Fruit fly (Drosophila melanogaster) whole organism, embryonic: Measurements from ENCODE around the gene vvl.

Source experiments
- C15 ChIP-seq: fragments of 200-800 bp; sonication (Bioruptor generic); IDR thresholded peaks from 3 replicates; pipeline ENCODE4 v1.3.6; 2022; ENCODE audit warnings: missing biosample characterization, missing genetic modification characterization
- CG10147 ChIP-seq: fragments of 200-800 bp; sonication (Bioruptor generic); optimal IDR thresholded peaks from 2 replicates; lab custom pipeline; 2019; ENCODE audit warnings: missing biosample characterization, mild to moderate bottlenecking, missing genetic modification characterization, moderate library complexity
- CG10654 ChIP-seq: fragments of 200-800 bp; sonication (Bioruptor generic); optimal IDR thresholded peaks from 2 replicates; lab custom pipeline; 2016; ENCODE audit warnings: missing biosample characterization, missing genetic modification characterization
- CG11093 ChIP-seq: fragments of 200-800 bp; sonication (Bioruptor generic); IDR thresholded peaks from 3 replicates; pipeline ENCODE4 v1.3.6; 2022; ENCODE audit warnings: missing biosample characterization, missing genetic modification characterization
- CG12155 ChIP-seq: fragments of 200-800 bp; sonication (Bioruptor generic); optimal IDR thresholded peaks from 3 replicates; lab custom pipeline; 2016; ENCODE audit warnings: missing biosample characterization, missing genetic modification characterization
- CG12391 ChIP-seq: fragments of 200-800 bp; sonication (Bioruptor generic); optimal IDR thresholded peaks from 3 replicates; lab custom pipeline; 2018; ENCODE audit warnings: missing biosample characterization, mild to moderate bottlenecking, missing genetic modification characterization, moderate library complexity
- CG13775 ChIP-seq: fragments of 200-800 bp; sonication (Bioruptor generic); optimal IDR thresholded peaks from 3 replicates; lab custom pipeline; 2017; ENCODE audit warnings: missing biosample characterization, mild to moderate bottlenecking, missing genetic modification characterization
- CG14050 ChIP-seq: fragments of 200-800 bp; sonication (Bioruptor generic); IDR thresholded peaks from 3 replicates; pipeline ENCODE4 v1.3.6; 2022; ENCODE audit warnings: missing biosample characterization, missing genetic modification characterization
- CG17361 ChIP-seq: fragments of 200-800 bp; sonication (Bioruptor generic); IDR thresholded peaks from 3 replicates; pipeline ENCODE4 v1.3.6; 2022; ENCODE audit warnings: missing biosample characterization, missing genetic modification characterization
- CG1792 ChIP-seq: fragments of 200-800 bp; sonication (Bioruptor generic); optimal IDR thresholded peaks from 2 replicates; lab custom pipeline; 2016; ENCODE audit warnings: missing biosample characterization, missing genetic modification characterization
- CG2129 ChIP-seq: fragments of 200-800 bp; sonication (Bioruptor generic); IDR thresholded peaks from 2 replicates; pipeline ENCODE4 v1.3.6; 2022; ENCODE audit warnings: missing biosample characterization, missing genetic modification characterization; ENCODE audit not compliant: partially characterized antibody
- CG3065 ChIP-seq: fragments of 200-800 bp; sonication (Bioruptor generic); optimal IDR thresholded peaks from 2 replicates; lab custom pipeline; 2016; ENCODE audit warnings: missing biosample characterization, missing genetic modification characterization
- CG8089 ChIP-seq: fragments of 200-800 bp; sonication (Bioruptor generic); optimal IDR thresholded peaks from 3 replicates; lab custom pipeline; 2016; ENCODE audit warnings: missing biosample characterization, missing genetic modification characterization
- CTCF ChIP-seq: fragments of 200-800 bp; sonication (Bioruptor generic); optimal IDR thresholded peaks from 2 replicates; lab custom pipeline; 2017; ENCODE audit warnings: missing biosample characterization, mild to moderate bottlenecking, missing genetic modification characterization, moderate library complexity
- CrebB ChIP-seq: fragments of 200-800 bp; sonication (Bioruptor generic); optimal IDR thresholded peaks from 3 replicates; lab custom pipeline; 2018; ENCODE audit warnings: missing biosample characterization, mild to moderate bottlenecking, missing genetic modification characterization
- Dek ChIP-seq: fragments of 200-800 bp; sonication (Bioruptor generic); optimal IDR thresholded peaks from 3 replicates; lab custom pipeline; 2019; ENCODE audit warnings: missing biosample characterization, mild to moderate bottlenecking, missing genetic modification characterization, moderate library complexity
- Drgx ChIP-seq: fragments of 200-800 bp; sonication (Bioruptor generic); IDR thresholded peaks from 2 replicates; pipeline ENCODE4 v1.3.6; 2022; ENCODE audit warnings: missing biosample characterization, missing genetic modification characterization
- ERR ChIP-seq: fragments of 200-800 bp; sonication (Bioruptor generic); optimal IDR thresholded peaks from 2 replicates; lab custom pipeline; 2016; ENCODE audit warnings: missing biosample characterization, missing genetic modification characterization
- Ets65A ChIP-seq: fragments of 200-800 bp; sonication (Bioruptor generic); peaks from one replicate; lab custom pipeline; 2016; ENCODE audit warnings: missing biosample characterization, missing genetic modification characterization
- Ets97D ChIP-seq: fragments of 200-800 bp; sonication (Bioruptor generic); optimal IDR thresholded peaks from 3 replicates; lab custom pipeline; 2016; ENCODE audit warnings: missing biosample characterization, missing genetic modification characterization
- Fer2 ChIP-seq: fragments of 200-800 bp; sonication (Bioruptor generic); optimal IDR thresholded peaks from 2 replicates; lab custom pipeline; 2018; ENCODE audit warnings: missing biosample characterization, mild to moderate bottlenecking, missing genetic modification characterization, moderate library complexity
- Fer3 ChIP-seq: fragments of 200-800 bp; sonication (Bioruptor generic); optimal IDR thresholded peaks from 2 replicates; lab custom pipeline; 2018; ENCODE audit warnings: missing biosample characterization, mild to moderate bottlenecking, missing genetic modification characterization, moderate library complexity
- Kr ChIP-seq: fragments of 200-800 bp; sonication (Bioruptor generic); optimal IDR thresholded peaks from 2 replicates; lab custom pipeline; 2017; ENCODE audit warnings: missing biosample characterization, mild to moderate bottlenecking, missing genetic modification characterization
- Mes4 ChIP-seq: fragments of 200-800 bp; sonication (Bioruptor generic); optimal IDR thresholded peaks from 2 replicates; lab custom pipeline; 2016; ENCODE audit warnings: missing biosample characterization, missing genetic modification characterization
- NK7.1 ChIP-seq: fragments of 200-800 bp; sonication (Bioruptor generic); optimal IDR thresholded peaks from 3 replicates; lab custom pipeline; 2016; ENCODE audit warnings: missing biosample characterization, missing genetic modification characterization
- Sin3A ChIP-seq: fragments of >200 bp; optimal IDR thresholded peaks from 2 replicates; lab custom pipeline; 2018
- Sox100B ChIP-seq: fragments of 200-800 bp; sonication (Bioruptor generic); optimal IDR thresholded peaks from 3 replicates; lab custom pipeline; 2018; ENCODE audit warnings: missing biosample characterization, mild to moderate bottlenecking, missing genetic modification characterization
- Spps ChIP-seq: fragments of 200-800 bp; sonication (Bioruptor generic); optimal IDR thresholded peaks from 2 replicates; lab custom pipeline; 2018; ENCODE audit warnings: missing biosample characterization, mild to moderate bottlenecking, missing genetic modification characterization
- Ssrp ChIP-seq: fragments of 200-800 bp; sonication (Bioruptor generic); optimal IDR thresholded peaks from 2 replicates; lab custom pipeline; 2018; ENCODE audit warnings: missing biosample characterization, mild to moderate bottlenecking, missing genetic modification characterization, moderate library complexity
- abd-A ChIP-seq: fragments of 200-800 bp; sonication (Bioruptor generic); optimal IDR thresholded peaks from 3 replicates; lab custom pipeline; 2019; ENCODE audit warnings: missing biosample characterization, mild to moderate bottlenecking, missing genetic modification characterization, moderate library complexity
- ac ChIP-seq: fragments of 200-800 bp; sonication (Bioruptor generic); optimal IDR thresholded peaks from 3 replicates; lab custom pipeline; 2017; ENCODE audit warnings: missing biosample characterization, mild to moderate bottlenecking, missing genetic modification characterization
- ara ChIP-seq: fragments of 200-800 bp; sonication (Bioruptor generic); IDR thresholded peaks from 2 replicates; pipeline ENCODE4 v1.3.6; 2022; ENCODE audit warnings: missing biosample characterization, missing genetic modification characterization
- az2 ChIP-seq: fragments of 200-800 bp; sonication (Bioruptor generic); optimal IDR thresholded peaks from 3 replicates; lab custom pipeline; 2016; ENCODE audit warnings: missing biosample characterization, missing genetic modification characterization
- bbx ChIP-seq: fragments of 200-800 bp; sonication (Bioruptor generic); IDR thresholded peaks from 2 replicates; pipeline ENCODE4 v1.3.6; 2022; ENCODE audit warnings: missing biosample characterization, missing genetic modification characterization; ENCODE audit not compliant: partially characterized antibody
- crp ChIP-seq, 2 experiments: fragments of 200-800 bp; sonication (Bioruptor generic); optimal IDR thresholded peaks; 2 replicates in 1 of 2; 3 replicates in 1 of 2; lab custom pipeline; 2017; ENCODE audit warnings: missing biosample characterization in 2 of 2, missing genetic modification characterization in 2 of 2, mild to moderate bottlenecking in 1 of 2, moderate library complexity in 1 of 2
- dati ChIP-seq: fragments of 200-800 bp; sonication (Bioruptor generic); IDR thresholded peaks from 2 replicates; pipeline ENCODE4 v1.3.6; 2022; ENCODE audit warnings: missing biosample characterization, missing genetic modification characterization
- dm ChIP-seq: fragments of 200-800 bp; sonication (Bioruptor generic); optimal IDR thresholded peaks from 3 replicates; lab custom pipeline; 2016; ENCODE audit warnings: missing biosample characterization, missing genetic modification characterization
- eve ChIP-seq, 2 experiments: fragments of >200 bp; optimal IDR thresholded peaks; 2 replicates each; lab custom pipeline; 2017; ENCODE audit warnings: missing biosample characterization in 2 of 2, missing genetic modification characterization in 2 of 2
- grau ChIP-seq: fragments of 200-800 bp; optimal IDR thresholded peaks from 3 replicates; lab custom pipeline; 2019; ENCODE audit warnings: missing biosample characterization, mild to moderate bottlenecking, missing genetic modification characterization, moderate library complexity
- kay ChIP-seq: fragments of 200-800 bp; sonication (Bioruptor generic); optimal IDR thresholded peaks from 2 replicates; lab custom pipeline; 2016; ENCODE audit warnings: missing biosample characterization, missing genetic modification characterization
- knrl ChIP-seq: fragments of 200-800 bp; sonication (Bioruptor generic); IDR thresholded peaks from 3 replicates; pipeline ENCODE4 v1.3.6; 2022; ENCODE audit warnings: missing biosample characterization, missing genetic modification characterization; ENCODE audit not compliant: partially characterized antibody
- lmd ChIP-seq: fragments of 200-800 bp; sonication (Bioruptor generic); IDR thresholded peaks from 2 replicates; pipeline ENCODE4 v1.3.6; 2022; ENCODE audit warnings: missing biosample characterization, missing genetic modification characterization
- p53 ChIP-seq: fragments of 200-800 bp; sonication (Bioruptor generic); optimal IDR thresholded peaks from 2 replicates; lab custom pipeline; 2016; ENCODE audit warnings: missing biosample characterization, missing genetic modification characterization
- pan ChIP-seq, 4 experiments: fragments of >200 bp in 3 of 4; fragments of 200-800 bp in 1 of 4; sonication (Bioruptor generic) in 1 of 4; optimal IDR thresholded peaks in 3 of 4; IDR thresholded peaks in 1 of 4; 2 replicates each; pipeline versions ENCODE4 v1.3.6 to Lab custom; 2017 to 2022; ENCODE audit warnings: missing biosample characterization in 2 of 4, missing genetic modification characterization in 2 of 4, mixed read lengths in 1 of 4
- pfk ChIP-seq: fragments of 200-800 bp; sonication (Bioruptor generic); optimal IDR thresholded peaks from 2 replicates; lab custom pipeline; 2018; ENCODE audit warnings: missing biosample characterization, mild to moderate bottlenecking, missing genetic modification characterization, moderate library complexity
- pita ChIP-seq: fragments of 200-800 bp; sonication (Bioruptor generic); optimal IDR thresholded peaks from 2 replicates; lab custom pipeline; 2017; ENCODE audit warnings: missing biosample characterization, mild to moderate bottlenecking, missing genetic modification characterization
- repo ChIP-seq: fragments of 200-800 bp; sonication (Bioruptor generic); optimal IDR thresholded peaks from 2 replicates; lab custom pipeline; 2016; ENCODE audit warnings: missing biosample characterization, missing genetic modification characterization
- sr ChIP-seq: fragments of 200-800 bp; sonication (Bioruptor generic); IDR thresholded peaks from 3 replicates; pipeline ENCODE4 v1.3.6; 2022; ENCODE audit warnings: missing biosample characterization, missing genetic modification characterization
- unpg ChIP-seq: fragments of 200-800 bp; sonication (Bioruptor generic); optimal IDR thresholded peaks from 3 replicates; lab custom pipeline; 2018; ENCODE audit warnings: missing biosample characterization, mild to moderate bottlenecking, missing genetic modification characterization, moderate library complexity
- zfh1 ChIP-seq: fragments of 200-800 bp; sonication (Bioruptor generic); IDR thresholded peaks from 3 replicates; pipeline ENCODE4 v1.3.6; 2022; ENCODE audit warnings: missing biosample characterization, missing genetic modification characterization

Gene vvl

DNA sequence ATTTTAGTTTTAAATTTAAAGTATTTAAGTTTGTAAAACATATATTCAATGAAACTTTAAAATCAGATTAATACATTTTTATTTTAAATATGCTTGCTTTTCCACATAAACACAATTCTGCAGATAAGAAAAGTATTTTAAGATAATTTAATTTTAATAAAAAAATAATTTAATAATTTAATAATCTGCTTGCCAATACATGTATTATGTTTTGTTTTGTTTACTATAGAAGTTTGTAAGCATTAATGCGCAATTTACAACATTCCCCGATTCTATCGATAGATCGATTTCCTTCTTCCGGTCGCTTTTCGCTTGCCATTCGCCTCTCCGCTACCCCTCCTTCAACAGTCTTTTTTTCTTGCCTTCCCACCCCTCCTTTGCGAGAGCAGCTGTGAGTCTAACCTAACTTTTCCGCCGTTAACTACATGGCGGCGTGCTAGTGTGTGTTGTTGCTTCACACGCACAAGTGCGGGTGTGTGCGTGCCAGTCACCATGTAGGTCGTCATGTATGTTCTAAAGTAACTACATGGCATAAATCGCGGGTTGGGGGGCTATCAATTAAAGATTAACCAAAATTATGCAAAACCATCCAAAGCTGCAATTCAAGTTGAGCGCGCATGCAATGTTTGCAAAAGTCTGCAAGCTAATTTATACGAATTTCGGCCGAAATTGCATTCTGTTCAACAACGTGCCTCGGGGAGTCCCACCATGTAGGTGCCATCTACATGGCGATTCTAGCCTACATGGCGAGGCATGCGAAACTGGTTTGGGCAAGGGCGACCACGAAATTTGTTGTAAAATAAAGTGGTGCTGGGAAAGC, 46.4 kb upstream of the vvl start (continued):
- TF ChIP-seq CG12155 (no peak), CG10147 (GFP tag; lab: Kevin White, UChicago) (no peak), eve (GFP tag; optimal IDR thresholded peaks at IDR 0.05; lab: Kevin White, UChicago) (no peak), grau (peak; percentile 32), Sox100B (GFP tag; lab: Kevin White, UChicago) (no peak), CG12391 (tag; lab: Kevin White, UChicago) (peak; percentile 49), CTCF (peak; percentile 85), repo (GFP tag; lab: Kevin White, UChicago) (no peak), dm (GFP tag; lab: Kevin White, UChicago) (peak; percentile 88), pan (optimal IDR thresholded peaks at IDR 0.05; lab: Kevin White, UChicago) (no peak), pan (GFP tag; optimal IDR thresholded peaks at IDR 0.05 in 1 of 2, IDR thresholded peaks at IDR 0.05 in 1 of 2) (no peak), pfk (GFP tag; lab: Kevin White, UChicago) (peak; percentile 48), CG3065 (GFP tag; lab: Kevin White, UChicago) (no peak), Dek (tag; lab: Kevin White, UChicago) (no peak), Fer3 (tag; lab: Kevin White, UChicago) (peak; percentile 2), kay (GFP tag; lab: Kevin White, UChicago) (no peak), Ets97D (GFP tag; lab: Kevin White, UChicago) (peak; percentile 87), crp (GFP tag; optimal IDR thresholded peaks at IDR 0.05; lab: Kevin White, UChicago) (peak in 1 of 2 experiments; percentile 83), Ets65A (GFP tag; lab: Kevin White, UChicago) (peak; percentile 68), CG2129 (GFP tag; lab: Robert Waterston, UW) (no peak), ara (GFP tag; lab: Robert Waterston, UW) (no peak), Drgx (GFP tag; lab: Robert Waterston, UW) (peak; percentile 13; the same call in 1 of the 2 replicates), az2 (GFP tag; lab: Kevin White, UChicago) (no peak), CG11093 (GFP tag; lab: Robert Waterston, UW) (no peak), unpg (no peak), Spps (no peak), Mes4 (GFP tag; lab: Kevin White, UChicago) (no peak), CG13775 (GFP tag; lab: Kevin White, UChicago) (peak; percentile 62), Ssrp (no peak), zfh1 (GFP tag; lab: Robert Waterston, UW) (peak; percentile 10; the same call in 1 of the 3 replicates), knrl (GFP tag; lab: Robert Waterston, UW) (no peak; the same call in 2 of the 3 replicates), ERR (GFP tag; lab: Kevin White, UChicago) (peak; percentile 45), CG17361 (GFP tag; lab: Robert Waterston, UW) (peak; percentile 73; the same call in 2 of the 3 replicates), CG14050 (GFP tag; lab: Robert Waterston, UW) (no peak), CG1792 (GFP tag; lab: Kevin White, UChicago) (no peak), pita (GFP tag; lab: Kevin White, UChicago) (no peak), dati (GFP tag; lab: Robert Waterston, UW) (no peak), p53 (GFP tag; lab: Kevin White, UChicago) (peak; percentile 7), C15 (GFP tag; lab: Robert Waterston, UW) (no peak), Sin3A (lab: Kevin White, UChicago) (no peak), NK7.1 (GFP tag; lab: Kevin White, UChicago) (no peak), CrebB (tag; lab: Kevin White, UChicago) (peak; percentile 11), sr (no peak), ac (GFP tag; lab: Kevin White, UChicago) (no peak), Kr (no peak), Fer2 (tag; lab: Kevin White, UChicago) (no peak), abd-A (tag; lab: Kevin White, UChicago) (peak; percentile 91), CG8089 (GFP tag; lab: Kevin White, UChicago) (no peak), CG10654 (GFP tag; lab: Kevin White, UChicago) (no peak), bbx (GFP tag; lab: Robert Waterston, UW) (peak; percentile 51; the same call in 1 of the 2 replicates), lmd (GFP tag; lab: Robert Waterston, UW) (no peak)
